Worm (Caenorhabditis elegans): ENCODE data around the gene dsb-3.

Gene dsb-3

DNA sequence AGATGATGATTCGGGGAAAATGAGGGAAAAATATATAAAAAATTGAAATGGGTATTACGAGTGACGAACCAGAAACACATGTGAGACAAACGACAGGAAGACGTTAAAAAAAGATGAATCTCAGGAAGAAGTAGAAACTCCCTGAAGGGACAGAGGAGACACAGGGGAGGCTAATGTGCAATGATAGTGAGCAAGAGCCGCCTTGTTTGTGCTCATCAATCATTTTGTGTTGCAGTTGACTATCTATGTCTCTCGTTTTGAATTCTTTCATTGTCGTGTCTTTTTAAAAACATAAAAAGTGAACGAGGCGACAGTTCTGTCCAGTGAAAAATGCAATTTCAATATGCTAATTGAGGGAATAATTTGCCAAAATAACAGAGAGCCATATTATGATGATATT, 34.5 kb downstream of the dsb-3 start:
- TF ChIP-seq dsc-1 (tag; optimal IDR thresholded peaks at IDR 0.05) (peak; percentile 26), sox-4 (tag; optimal IDR thresholded peaks at IDR 0.05) (no peak), lin-14 (GFP tag; optimal IDR thresholded peaks at IDR 0.05) (peak; percentile 32)

DNA sequence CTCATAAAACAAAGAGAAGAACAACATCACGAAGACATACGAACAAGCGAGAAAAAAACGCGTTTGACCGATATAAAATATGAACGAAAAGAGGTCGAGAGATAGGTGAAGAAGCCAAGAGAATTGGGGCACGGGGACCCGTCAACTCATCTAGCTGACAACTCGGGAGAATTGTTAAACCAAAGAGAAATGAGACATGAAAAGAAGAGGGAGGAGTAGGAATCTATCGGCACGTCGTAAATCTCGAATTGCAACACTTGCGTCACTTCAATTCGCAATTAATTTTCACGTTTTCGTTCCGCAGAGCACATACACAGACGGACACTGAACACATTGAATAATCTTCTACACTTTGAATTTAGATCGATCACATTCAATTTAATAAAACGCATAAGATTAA, 35.9 kb downstream of the dsb-3 start:
- peak; percentile 41 for TF ChIP-seq rnt-1 (tag; optimal IDR thresholded peaks at IDR 0.05)
- TF ChIP-seq hpl-2 (GFP tag; optimal IDR thresholded peaks at IDR 0.05): no peak
- TF ChIP-seq nhr-71 (tag; optimal IDR thresholded peaks at IDR 0.05): peak; percentile 16

DNA sequence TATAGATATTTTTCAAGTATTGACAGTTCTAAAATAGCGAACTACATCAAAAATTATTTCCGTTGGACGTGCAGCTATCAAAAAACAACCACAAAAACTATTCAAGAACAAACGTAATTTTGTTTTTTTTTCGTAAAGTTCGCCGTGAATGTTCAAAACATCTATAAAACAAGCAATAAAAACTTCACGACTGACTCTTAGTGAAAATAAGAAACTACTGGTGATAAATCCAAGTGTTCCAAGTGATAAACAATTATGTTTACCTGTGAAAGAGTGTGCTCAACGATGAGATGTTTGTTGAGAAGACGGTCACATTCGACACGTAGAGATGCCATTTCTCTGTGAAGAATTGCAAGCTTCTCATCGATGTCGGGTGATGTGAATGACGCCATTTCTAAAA, 36.6 kb downstream of the dsb-3 start, which contains the start of gene C50F7.6:
Gene C50F7.6 (minus strand): TSS at position 394 of the 400 bp plus-strand sequence.
- no peak for TF ChIP-seq elt-3 (tag; optimal IDR thresholded peaks at IDR 0.05)
- TF ChIP-seq sptf-1 (tag; optimal IDR thresholded peaks at IDR 0.05): no peak

DNA sequence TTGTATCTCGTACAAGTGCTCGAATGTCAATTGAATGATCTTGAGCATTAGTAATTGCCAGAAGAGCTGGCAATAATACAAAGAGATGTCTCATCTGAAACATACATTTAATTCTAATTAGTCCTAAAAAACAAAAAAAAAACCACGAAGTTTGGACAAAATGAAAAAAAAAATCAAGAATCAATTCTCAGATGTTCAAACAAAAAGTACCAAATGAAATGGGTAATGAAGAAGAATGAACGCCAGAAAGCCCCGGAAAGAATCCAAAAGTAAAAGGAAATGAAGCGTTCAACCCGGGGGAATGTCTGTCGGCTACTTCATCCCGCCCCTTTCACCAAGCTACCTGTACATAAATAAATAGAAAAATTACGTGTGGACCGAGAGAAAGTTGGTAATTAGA, 41.5 kb downstream of the dsb-3 start, which contains the start of gene F33D4.6:
Gene F33D4.6 (minus strand): TSS at position 101 of the 400 bp plus-strand sequence.
- TF ChIP-seq fkh-8 (tag; optimal IDR thresholded peaks at IDR 0.05): no peak
- no peak for TF ChIP-seq ces-1 (GFP tag; optimal IDR thresholded peaks at IDR 0.05)
- no peak for TF ChIP-seq F16B12.6 (tag; optimal IDR thresholded peaks at IDR 0.05)
- no peak for TF ChIP-seq Y116A8C.19 (tag; optimal IDR thresholded peaks at IDR 0.05; ENCODE audit: borderline replicate concordance)
- no peak for TF ChIP-seq ceh-90 (tag; optimal IDR thresholded peaks at IDR 0.05)
- no peak for TF ChIP-seq dpl-1 (GFP tag; optimal IDR thresholded peaks at IDR 0.05)
- no peak for TF ChIP-seq nhr-12 (tag; optimal IDR thresholded peaks at IDR 0.05)
- TF ChIP-seq nhr-90 (tag; optimal IDR thresholded peaks at IDR 0.05; ENCODE audit: poor library complexity): no peak
- no peak for TF ChIP-seq nhr-237 (tag; optimal IDR thresholded peaks at IDR 0.05)
- no peak for TF ChIP-seq ets-5 (GFP tag; IDR thresholded peaks at IDR 0.05)
- no peak for TF ChIP-seq egl-27 (tag; optimal IDR thresholded peaks at IDR 0.05)
- no peak for TF ChIP-seq nhr-84 (tag; optimal IDR thresholded peaks at IDR 0.05)
- TF ChIP-seq lsy-2 (tag; optimal IDR thresholded peaks at IDR 0.05): no peak
- TF ChIP-seq lin-39 (tag; optimal IDR thresholded peaks at IDR 0.05): no peak
- TF ChIP-seq ztf-11 (tag; optimal IDR thresholded peaks at IDR 0.05): no peak
- TF ChIP-seq tlp-1 (tag; optimal IDR thresholded peaks at IDR 0.05): no peak
- TF ChIP-seq irx-1 (tag; optimal IDR thresholded peaks at IDR 0.05): no peak
- TF ChIP-seq ztf-4 (tag; optimal IDR thresholded peaks at IDR 0.05): no peak
- no peak for TF ChIP-seq pqm-1 (tag; optimal IDR thresholded peaks at IDR 0.05)

DNA sequence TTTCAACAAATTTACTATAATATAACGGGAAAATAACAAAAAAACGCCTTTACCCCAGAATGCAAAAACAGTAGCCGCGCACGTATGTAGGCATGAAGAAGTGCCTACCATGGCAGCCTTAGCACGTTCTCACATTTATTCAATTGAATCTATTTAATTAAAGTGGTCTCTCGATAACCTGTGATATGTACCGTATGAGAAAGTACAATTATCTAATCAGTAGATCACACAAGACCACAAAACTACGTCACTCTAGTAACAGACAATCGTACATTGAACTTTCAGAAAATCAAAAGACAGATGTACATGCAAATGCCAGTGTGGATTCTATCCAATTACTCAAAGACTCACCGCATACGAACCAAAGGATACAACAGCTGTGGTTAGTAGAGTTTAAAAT, 47.2 kb downstream of the dsb-3 start:
- TF ChIP-seq elt-2 (tag; optimal IDR thresholded peaks at IDR 0.05) (peak; percentile 41), mef-2 (tag; optimal IDR thresholded peaks at IDR 0.05) (no peak)

DNA sequence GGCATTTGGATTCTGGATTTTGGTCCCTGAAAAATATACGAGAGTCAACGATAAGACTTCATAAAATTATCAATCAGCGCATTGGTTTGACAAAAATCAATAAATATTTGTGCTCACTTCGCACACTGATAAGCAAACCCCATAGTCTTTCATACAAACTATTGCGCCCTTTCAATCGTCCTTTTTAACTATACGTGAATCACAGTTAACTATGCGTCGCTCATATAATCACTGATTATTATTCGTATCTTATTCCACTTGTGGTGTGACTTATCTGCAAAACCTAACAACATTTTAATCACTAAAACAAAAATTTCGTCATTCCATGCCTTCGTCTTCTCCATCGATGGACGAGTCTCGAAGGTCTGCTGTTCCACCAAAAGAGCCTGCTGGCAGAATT, 48.6 kb downstream of the dsb-3 start, which contains the start of gene nhr-8:
Gene nhr-8 (plus strand): TSS at position 160 of the 400 bp plus-strand sequence.
- TF ChIP-seq nhr-77 (tag; optimal IDR thresholded peaks at IDR 0.05) (no peak), egl-27 (tag; optimal IDR thresholded peaks at IDR 0.05) (no peak), ztf-11 (tag; optimal IDR thresholded peaks at IDR 0.05) (no peak), lin-13 (GFP tag; optimal IDR thresholded peaks at IDR 0.05) (no peak), nhr-19 (GFP tag; conservative IDR thresholded peaks at IDR 0.05) (no peak), sox-4 (tag; optimal IDR thresholded peaks at IDR 0.05) (no peak), dpl-1 (GFP tag; optimal IDR thresholded peaks at IDR 0.05) (no peak), alr-1 (tag; optimal IDR thresholded peaks at IDR 0.05; ENCODE audit: borderline replicate concordance) (no peak), lin-39 (tag; optimal IDR thresholded peaks at IDR 0.05) (no peak), isw-1 (GFP tag; IDR thresholded peaks at IDR 0.05) (no peak), lin-14 (GFP tag; optimal IDR thresholded peaks at IDR 0.05) (no peak), tbx-2 (tag; optimal IDR thresholded peaks at IDR 0.05) (no peak), fkh-4 (tag; optimal IDR thresholded peaks at IDR 0.05; ENCODE audit: borderline replicate concordance) (no peak), fkh-10 (GFP tag; optimal IDR thresholded peaks at IDR 0.05) (no peak), sup-37 (GFP tag; optimal IDR thresholded peaks at IDR 0.05) (no peak), mdl-1 (tag; optimal IDR thresholded peaks at IDR 0.05) (no peak), unc-98 (GFP tag; IDR thresholded peaks at IDR 0.05) (no peak), jun-1 (tag; optimal IDR thresholded peaks at IDR 0.05) (peak; percentile 43), mab-9 (GFP tag; IDR thresholded peaks at IDR 0.05) (no peak), nhr-71 (tag; optimal IDR thresholded peaks at IDR 0.05) (peak; percentile 23), nhr-237 (tag; optimal IDR thresholded peaks at IDR 0.05) (no peak), C34B4.2 (tag; optimal IDR thresholded peaks at IDR 0.05) (no peak), rnt-1 (tag; optimal IDR thresholded peaks at IDR 0.05) (no peak), irx-1 (tag; optimal IDR thresholded peaks at IDR 0.05) (no peak), tlp-1 (tag; optimal IDR thresholded peaks at IDR 0.05) (peak; percentile 21)

Measured in whole organism, L1 larva.